Fruit fly (Drosophila melanogaster) Kc167 (cell line): Measurements from ENCODE around the gene CG18766.

ENCODE experiments used
- Myc ChIP-seq: fragments of >200 bp; optimal IDR thresholded peaks from 2 replicates; lab custom pipeline; 2017; ENCODE audit warnings: missing external identifiers
- Sin3A ChIP-seq: fragments of >200 bp; optimal IDR thresholded peaks from 2 replicates; lab custom pipeline; 2018; ENCODE audit warnings: missing external identifiers
- h ChIP-seq: fragments of >200 bp; optimal IDR thresholded peaks from 3 replicates; lab custom pipeline; 2018; ENCODE audit warnings: missing external identifiers
- insv ChIP-seq: fragments of >200 bp; optimal IDR thresholded peaks from 3 replicates; lab custom pipeline; 2018; ENCODE audit warnings: missing external identifiers
- psq ChIP-seq: fragments of >200 bp; optimal IDR thresholded peaks from 2 replicates; lab custom pipeline; 2017; ENCODE audit warnings: missing external identifiers
- ttk ChIP-seq: sonication (Bioruptor generic); optimal IDR thresholded peaks from 2 replicates; lab custom pipeline; 2017; ENCODE audit warnings: missing external identifiers

Gene CG18766

dm6 chr3R:27193079-27193478, 52.0 kb downstream of the CG18766 start:
- TF ChIP-seq Sin3A (lab: Kevin White, UChicago) = no peak
- TF ChIP-seq insv = no peak
- TF ChIP-seq h = no peak
- TF ChIP-seq psq (lab: Kevin White, UChicago) = no peak
- TF ChIP-seq Myc (lab: Kevin White, UChicago) = no peak
- no peak for TF ChIP-seq ttk
